Worm (Caenorhabditis elegans) whole organism, late embryonic: ENCODE measurements around the gene D2023.3.

Experiments used
- C08G9.2 ChIP-seq: sonication (generic microtip); optimal IDR thresholded peaks from 2 replicates; lab custom pipeline; 2016; ENCODE audit warnings: mild to moderate bottlenecking, missing genetic modification characterization, moderate library complexity, missing compliant biosample characterization
- C38D4.7 ChIP-seq: fragments of 200-800 bp; sonication (Bioruptor generic); optimal IDR thresholded peaks from 2 replicates; lab custom pipeline; 2018; ENCODE audit warnings: mild to moderate bottlenecking, missing genetic modification characterization, moderate library complexity, missing compliant biosample characterization
- K09A11.1 ChIP-seq: sonication (generic microtip); optimal IDR thresholded peaks from 2 replicates; lab custom pipeline; 2017; ENCODE audit warnings: antibody characterized with exemption, mild to moderate bottlenecking, missing genetic modification characterization, missing compliant biosample characterization; ENCODE audit not compliant: insufficient read depth
- T23F11.4 ChIP-seq: fragments of 200-800 bp; sonication (Bioruptor generic); optimal IDR thresholded peaks from 2 replicates; lab custom pipeline; 2018; ENCODE audit warnings: mild to moderate bottlenecking, missing genetic modification characterization, missing compliant biosample characterization
- ahr-1 ChIP-seq: sonication (generic microtip); optimal IDR thresholded peaks from 2 replicates; lab custom pipeline; 2016; ENCODE audit warnings: missing genetic modification characterization, missing compliant biosample characterization
- ama-1 ChIP-seq: fragments of 150-350 bp; optimal IDR thresholded peaks from 2 replicates; lab custom pipeline; 2014
- ceh-14 ChIP-seq: sonication (generic microtip); optimal IDR thresholded peaks from 2 replicates; lab custom pipeline; 2016; ENCODE audit warnings: missing genotype, missing genetic modification characterization, missing compliant biosample characterization
- ceh-18 ChIP-seq: sonication (generic microtip); optimal IDR thresholded peaks from 2 replicates; lab custom pipeline; 2016; ENCODE audit warnings: missing genetic modification characterization, missing compliant biosample characterization
- ceh-2 ChIP-seq: sonication (generic microtip); optimal IDR thresholded peaks from 2 replicates; lab custom pipeline; 2016; ENCODE audit warnings: missing genotype, missing genetic modification characterization, missing compliant biosample characterization
- ceh-30 ChIP-seq: fragments of 150-350 bp; optimal IDR thresholded peaks from 2 replicates; lab custom pipeline; 2014; ENCODE audit warnings: missing biosample characterization, missing genetic modification characterization
- ceh-31 ChIP-seq: sonication (generic microtip); optimal IDR thresholded peaks from 2 replicates; lab custom pipeline; 2016; ENCODE audit warnings: missing genetic modification characterization, missing compliant biosample characterization
- dmd-4 ChIP-seq: sonication (generic microtip); optimal IDR thresholded peaks from 2 replicates; lab custom pipeline; 2016; ENCODE audit warnings: borderline replicate concordance, missing genetic modification characterization, missing compliant biosample characterization
- dve-1 ChIP-seq: sonication (generic microtip); optimal IDR thresholded peaks from 2 replicates; lab custom pipeline; 2017; ENCODE audit warnings: antibody characterized with exemption, mild to moderate bottlenecking, missing genetic modification characterization, missing compliant biosample characterization
- elt-2 ChIP-seq: sonication (generic microtip); optimal IDR thresholded peaks from 2 replicates; lab custom pipeline; 2016; ENCODE audit warnings: missing genetic modification reagents, missing genetic modification characterization, missing compliant biosample characterization
- elt-4 ChIP-seq: sonication (generic microtip); optimal IDR thresholded peaks from 2 replicates; lab custom pipeline; 2016; ENCODE audit warnings: missing genetic modification characterization, missing compliant biosample characterization
- ets-4 ChIP-seq: sonication (generic microtip); optimal IDR thresholded peaks from 2 replicates; lab custom pipeline; 2016; ENCODE audit warnings: missing genetic modification characterization, missing compliant biosample characterization
- fkh-10 ChIP-seq: fragments of 150-350 bp; optimal IDR thresholded peaks from 2 replicates; lab custom pipeline; 2014; ENCODE audit warnings: missing biosample characterization, missing genetic modification reagents, missing genetic modification characterization
- fkh-6 ChIP-seq: sonication (generic microtip); optimal IDR thresholded peaks from 2 replicates; lab custom pipeline; 2016; ENCODE audit warnings: missing genetic modification characterization, missing compliant biosample characterization
- gmeb-2 ChIP-seq: sonication (generic microtip); optimal IDR thresholded peaks from 2 replicates; lab custom pipeline; 2016; ENCODE audit warnings: missing genetic modification characterization, inconsistent platforms, missing compliant biosample characterization
- hlh-13 ChIP-seq: fragments of 200-800 bp; sonication (Bioruptor generic); optimal IDR thresholded peaks from 2 replicates; lab custom pipeline; 2018; ENCODE audit warnings: mild to moderate bottlenecking, missing genetic modification characterization, missing compliant biosample characterization
- hlh-15 ChIP-seq: sonication (generic microtip); optimal IDR thresholded peaks from 2 replicates; lab custom pipeline; 2016; ENCODE audit warnings: missing genetic modification characterization, missing compliant biosample characterization
- hlh-30 ChIP-seq: sonication (generic microtip); optimal IDR thresholded peaks from 2 replicates; lab custom pipeline; 2017; ENCODE audit warnings: antibody characterized with exemption, missing genetic modification characterization, missing compliant biosample characterization; ENCODE audit not compliant: insufficient read depth
- hlh-8 ChIP-seq: sonication (generic microtip); optimal IDR thresholded peaks from 2 replicates; lab custom pipeline; 2016; ENCODE audit warnings: missing genotype, missing genetic modification characterization, missing compliant biosample characterization
- lim-6 ChIP-seq: sonication (generic microtip); optimal IDR thresholded peaks from 2 replicates; lab custom pipeline; 2016; ENCODE audit warnings: missing genetic modification characterization, missing compliant biosample characterization
- lin-11 ChIP-seq: fragments of 200-800 bp; sonication (Bioruptor generic); optimal IDR thresholded peaks from 2 replicates; lab custom pipeline; 2018; ENCODE audit warnings: mild to moderate bottlenecking, missing genetic modification characterization, missing compliant biosample characterization
- madf-2 ChIP-seq: sonication (generic microtip); optimal IDR thresholded peaks from 2 replicates; lab custom pipeline; 2017; ENCODE audit warnings: missing genetic modification characterization, missing compliant biosample characterization
- pag-3 ChIP-seq: sonication (generic microtip); optimal IDR thresholded peaks from 2 replicates; lab custom pipeline; 2016; ENCODE audit warnings: missing compliant biosample characterization, missing genetic modification characterization, borderline replicate concordance
- pax-1 ChIP-seq: fragments of 150-350 bp; optimal IDR thresholded peaks from 2 replicates; lab custom pipeline; 2014; ENCODE audit warnings: missing biosample characterization, missing genetic modification characterization
- sdc-2 ChIP-seq: sonication (generic microtip); optimal IDR thresholded peaks from 2 replicates; lab custom pipeline; 2016; ENCODE audit warnings: missing genotype, missing genetic modification characterization, missing compliant biosample characterization
- tbx-2 ChIP-seq: sonication (generic microtip); optimal IDR thresholded peaks from 2 replicates; lab custom pipeline; 2016; ENCODE audit warnings: missing genetic modification characterization, missing compliant biosample characterization
- tbx-7 ChIP-seq: sonication (generic microtip); optimal IDR thresholded peaks from 2 replicates; lab custom pipeline; 2016; ENCODE audit warnings: missing genotype, missing genetic modification characterization, missing compliant biosample characterization
- ttx-3 ChIP-seq: sonication (generic microtip); optimal IDR thresholded peaks from 2 replicates; lab custom pipeline; 2016; ENCODE audit warnings: missing genetic modification reagents, missing genetic modification characterization, missing compliant biosample characterization
- unc-3 ChIP-seq, 2 experiments: fragments of 200-800 bp in 1 of 2; sonication (Bioruptor generic) in 1 of 2; sonication (generic microtip) in 1 of 2; conservative IDR thresholded peaks in 1 of 2; optimal IDR thresholded peaks in 1 of 2; 2 replicates each; pipeline versions ENCODE4 v1.3.6 to Lab custom; 2016 to 2022; ENCODE audit warnings: missing compliant biosample characterization in 2 of 2, missing genetic modification characterization in 2 of 2, missing genetic modification reagents in 1 of 2
- unc-55 ChIP-seq: sonication (generic microtip); optimal IDR thresholded peaks from 2 replicates; lab custom pipeline; 2017; ENCODE audit warnings: missing biosample characterization, missing genetic modification reagents, missing genetic modification characterization
- zip-5 ChIP-seq: sonication (generic microtip); optimal IDR thresholded peaks from 2 replicates; lab custom pipeline; 2016; ENCODE audit warnings: missing genetic modification characterization, missing compliant biosample characterization
- ztf-16 ChIP-seq: sonication (generic microtip); optimal IDR thresholded peaks from 2 replicates; lab custom pipeline; 2017; ENCODE audit warnings: missing genetic modification characterization, missing compliant biosample characterization

Gene D2023.3

DNA sequence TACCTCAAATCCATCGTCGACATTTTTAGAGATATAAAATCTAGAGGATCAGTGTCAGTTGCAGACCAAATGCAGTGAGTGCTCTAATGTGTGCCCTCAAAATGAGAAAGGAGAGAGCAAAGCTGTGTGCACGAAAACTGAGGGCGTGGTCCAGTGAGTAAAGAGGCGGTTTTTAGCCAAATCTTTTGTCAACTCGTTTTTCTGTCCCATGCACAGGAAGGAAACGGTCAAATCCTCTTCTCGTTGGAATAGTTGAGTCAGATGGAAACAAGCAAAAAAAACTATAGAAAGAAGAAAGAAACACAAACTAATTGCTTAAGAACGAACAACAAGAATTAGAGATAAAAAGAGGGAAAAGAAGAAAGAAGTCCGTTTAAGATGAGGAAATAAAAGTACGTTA, at the start of gene D2023.3:
Gene D2023.3 (minus strand): TSS at position 101 of the 400 bp plus-strand sequence.
- no peak for TF ChIP-seq zip-5
- TF ChIP-seq ama-1 (lab: Kevin White, UChicago): no peak
- no peak for TF ChIP-seq ttx-3 (tag; lab: Kevin White, UChicago)
- no peak for TF ChIP-seq elt-4 (tag; lab: Kevin White, UChicago)
- TF ChIP-seq ceh-18 (tag; lab: Kevin White, UChicago): no peak
- TF ChIP-seq tbx-7 (tag; lab: Kevin White, UChicago): no peak
- no peak for TF ChIP-seq fkh-10 (GFP tag; lab: Kevin White, UChicago)
- TF ChIP-seq unc-3 (GFP tag; conservative IDR thresholded peaks at IDR 0.05; lab: Robert Waterston, UW): no peak
- TF ChIP-seq unc-3 (tag; optimal IDR thresholded peaks at IDR 0.05; lab: Kevin White, UChicago): no peak
- TF ChIP-seq ets-4 (tag; lab: Kevin White, UChicago): no peak
- TF ChIP-seq C08G9.2 (tag; lab: Kevin White, UChicago): no peak
- TF ChIP-seq ahr-1 (tag; lab: Kevin White, UChicago): no peak
- no peak for TF ChIP-seq hlh-30 (tag; lab: Kevin White, UChicago)
- TF ChIP-seq dve-1 (tag; lab: Kevin White, UChicago): no peak
- no peak for TF ChIP-seq madf-2 (tag; lab: Kevin White, UChicago)
- no peak for TF ChIP-seq unc-55
- TF ChIP-seq pax-1: no peak
- no peak for TF ChIP-seq K09A11.1 (tag; lab: Kevin White, UChicago)
- no peak for TF ChIP-seq lin-11 (tag; lab: Kevin White, UChicago)
- TF ChIP-seq hlh-13 (GFP tag; lab: Kevin White, UChicago): no peak

DNA sequence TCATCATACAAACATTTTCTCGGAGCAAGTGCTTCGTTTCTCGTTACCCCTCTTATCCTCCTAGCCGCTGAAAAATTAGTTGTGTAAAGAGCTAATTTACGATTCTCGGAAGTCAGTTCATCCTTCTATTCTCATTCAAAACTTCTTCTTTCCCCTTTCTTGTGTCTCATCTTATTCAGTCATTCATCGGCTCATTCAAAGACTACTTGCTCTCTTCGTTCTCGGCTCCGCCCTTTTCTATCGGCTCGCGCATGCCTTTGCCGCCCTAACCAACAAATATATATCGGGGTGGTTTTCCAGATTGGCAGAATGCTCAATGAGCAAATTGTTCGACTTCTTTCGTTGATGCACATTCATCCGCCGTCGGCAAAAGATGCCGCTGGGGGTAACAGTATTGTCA, 48.6 kb upstream of the D2023.3 start, which contains the start of gene R13H4.5:
Gene R13H4.5 (plus strand): TSS at position 301 of the 400 bp plus-strand sequence.
- TF ChIP-seq unc-3 (GFP tag; conservative IDR thresholded peaks at IDR 0.05; lab: Robert Waterston, UW): no peak
- TF ChIP-seq unc-3 (tag; optimal IDR thresholded peaks at IDR 0.05; lab: Kevin White, UChicago): no peak
- no peak for TF ChIP-seq hlh-8 (tag; lab: Kevin White, UChicago)
- TF ChIP-seq dve-1 (tag; lab: Kevin White, UChicago): no peak
- TF ChIP-seq ahr-1 (tag; lab: Kevin White, UChicago): no peak
- no peak for TF ChIP-seq pax-1
- no peak for TF ChIP-seq ztf-16
- no peak for TF ChIP-seq ceh-2 (tag; lab: Kevin White, UChicago)
- TF ChIP-seq K09A11.1 (tag; lab: Kevin White, UChicago): no peak
- TF ChIP-seq ttx-3 (tag; lab: Kevin White, UChicago): no peak
- TF ChIP-seq elt-4 (tag; lab: Kevin White, UChicago): no peak
- no peak for TF ChIP-seq ceh-30 (tag; lab: Kevin White, UChicago)
- no peak for TF ChIP-seq ceh-14 (tag; lab: Kevin White, UChicago)
- TF ChIP-seq ceh-31 (tag; lab: Kevin White, UChicago): no peak
- no peak for TF ChIP-seq sdc-2 (tag; lab: Kevin White, UChicago)
- TF ChIP-seq lim-6: no peak
- TF ChIP-seq hlh-30 (tag; lab: Kevin White, UChicago): no peak
- TF ChIP-seq C38D4.7 (GFP tag; lab: Kevin White, UChicago): no peak

DNA sequence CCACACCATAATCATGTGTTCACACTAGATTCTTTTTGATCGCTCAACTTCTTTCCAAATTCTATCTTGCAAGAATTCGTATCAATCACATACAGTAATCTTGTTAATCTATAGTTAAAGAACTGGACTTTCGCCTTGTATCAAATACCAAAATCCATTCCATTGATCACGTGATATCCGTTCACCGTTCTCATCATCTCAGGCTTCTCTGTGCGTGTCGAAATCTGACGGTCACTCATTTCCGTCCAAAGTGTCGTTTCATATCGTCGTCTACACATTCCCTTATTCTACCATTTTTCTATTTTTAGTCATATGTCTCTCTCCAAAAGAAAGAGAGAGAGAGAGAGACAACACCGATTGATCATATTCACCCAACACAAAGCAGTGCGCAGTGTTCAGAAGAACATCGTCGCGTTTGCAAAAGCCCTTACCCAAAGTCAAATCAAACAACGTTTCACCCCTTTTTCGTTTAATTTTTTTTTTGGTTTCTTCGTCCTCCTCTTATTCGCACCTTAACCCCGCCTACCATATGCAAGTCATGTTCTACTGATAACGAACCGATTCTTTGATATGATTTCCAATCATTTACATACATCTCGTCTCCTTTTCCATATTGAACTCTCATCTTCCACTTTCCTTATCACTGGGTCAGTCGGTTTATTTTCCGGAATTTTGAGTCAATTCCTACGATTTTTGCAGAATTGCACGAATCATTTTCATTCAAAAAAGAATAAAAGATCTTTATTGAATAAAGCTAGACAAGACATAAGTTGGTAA, 47.4 kb upstream of the D2023.3 start:
- TF ChIP-seq hlh-13 (GFP tag; lab: Kevin White, UChicago) (no peak), pag-3 (tag; lab: Kevin White, UChicago) (no peak), ceh-30 (tag; lab: Kevin White, UChicago) (no peak), hlh-30 (tag; lab: Kevin White, UChicago) (peak; percentile 49), hlh-15 (tag; lab: Kevin White, UChicago) (no peak), tbx-2 (tag; lab: Kevin White, UChicago) (no peak), elt-2 (tag; lab: Kevin White, UChicago) (peak; percentile 73), fkh-6 (tag; lab: Kevin White, UChicago) (no peak), fkh-10 (GFP tag; lab: Kevin White, UChicago) (no peak), dmd-4 (tag; lab: Kevin White, UChicago) (no peak), T23F11.4 (GFP tag; lab: Kevin White, UChicago) (no peak), dve-1 (tag; lab: Kevin White, UChicago) (no peak), gmeb-2 (no peak)
